Fruit fly (Drosophila melanogaster) whole organism, embryonic: ENCODE results near the gene Eig71Ea.

ENCODE experiments used
- Atf3 ChIP-seq: fragments of 200-800 bp; sonication (Bioruptor generic); optimal IDR thresholded peaks from 3 replicates; lab custom pipeline; 2016; ENCODE audit warnings: missing biosample characterization, missing genetic modification characterization
- Atf6 ChIP-seq: fragments of 200-800 bp; sonication (Bioruptor generic); IDR thresholded peaks from 2 replicates; pipeline ENCODE4 v1.3.6; 2022; ENCODE audit warnings: missing biosample characterization, missing genetic modification characterization
- Bteb2 ChIP-seq: fragments of 200-800 bp; sonication (Bioruptor generic); optimal IDR thresholded peaks from 2 replicates; lab custom pipeline; 2016; ENCODE audit warnings: missing biosample characterization, missing genetic modification characterization
- CG12299 ChIP-seq: fragments of 200-800 bp; sonication (Bioruptor generic); optimal IDR thresholded peaks from 2 replicates; lab custom pipeline; 2018; ENCODE audit warnings: missing biosample characterization, mild to moderate bottlenecking, missing genetic modification characterization
- CG13287 ChIP-seq: fragments of 200-800 bp; sonication (Bioruptor generic); IDR thresholded peaks from 2 replicates; pipeline ENCODE4 v1.3.6; 2022; ENCODE audit warnings: missing biosample characterization, missing genetic modification characterization; ENCODE audit not compliant: partially characterized antibody
- CG13296 ChIP-seq: fragments of 200-800 bp; sonication (Bioruptor generic); optimal IDR thresholded peaks from 3 replicates; lab custom pipeline; 2018; ENCODE audit warnings: missing biosample characterization, mild to moderate bottlenecking, missing genetic modification characterization
- CG14014 ChIP-seq: fragments of 200-800 bp; sonication (Bioruptor generic); IDR thresholded peaks from 2 replicates; pipeline ENCODE4 v1.3.6; 2022; ENCODE audit warnings: missing biosample characterization, missing genetic modification characterization
- CG2202 ChIP-seq: fragments of 200-800 bp; sonication (Bioruptor generic); optimal IDR thresholded peaks from 2 replicates; lab custom pipeline; 2018; ENCODE audit warnings: missing biosample characterization, mild to moderate bottlenecking, missing genetic modification characterization
- CG2678 ChIP-seq: fragments of 200-800 bp; sonication (Bioruptor generic); optimal IDR thresholded peaks from 3 replicates; lab custom pipeline; 2019; ENCODE audit warnings: missing biosample characterization, mild to moderate bottlenecking, missing genetic modification characterization, moderate library complexity
- CG31388 ChIP-seq: fragments of 200-800 bp; sonication (Bioruptor generic); optimal IDR thresholded peaks from 2 replicates; lab custom pipeline; 2016; ENCODE audit warnings: missing biosample characterization, missing genetic modification characterization
- CG4360 ChIP-seq: fragments of 200-800 bp; sonication (Bioruptor generic); IDR thresholded peaks from 2 replicates; pipeline ENCODE4 v1.3.6; 2022; ENCODE audit warnings: missing biosample characterization, missing genetic modification characterization
- CG6854 ChIP-seq: fragments of 200-800 bp; sonication (Bioruptor generic); optimal IDR thresholded peaks from 3 replicates; lab custom pipeline; 2017; ENCODE audit warnings: missing biosample characterization, mild to moderate bottlenecking, missing genetic modification characterization
- CG7745 ChIP-seq: fragments of 200-800 bp; sonication (Bioruptor generic); optimal IDR thresholded peaks from 2 replicates; lab custom pipeline; 2018; ENCODE audit warnings: missing biosample characterization, mild to moderate bottlenecking, missing genetic modification characterization, moderate library complexity
- CG8388 ChIP-seq: fragments of 200-800 bp; sonication (Bioruptor generic); optimal IDR thresholded peaks from 2 replicates; lab custom pipeline; 2019; ENCODE audit warnings: missing biosample characterization, mild to moderate bottlenecking, missing genetic modification characterization, moderate library complexity
- CG8765 ChIP-seq: fragments of 200-800 bp; sonication (Bioruptor generic); IDR thresholded peaks from 2 replicates; pipeline ENCODE4 v1.3.6; 2022; ENCODE audit warnings: missing biosample characterization, missing genetic modification characterization
- CG8924 ChIP-seq: fragments of 200-800 bp; optimal IDR thresholded peaks from 3 replicates; lab custom pipeline; 2019; ENCODE audit warnings: missing biosample characterization, mild to moderate bottlenecking, missing genetic modification characterization, moderate library complexity
- CG9727 ChIP-seq: fragments of 200-800 bp; sonication (Bioruptor generic); optimal IDR thresholded peaks from 3 replicates; lab custom pipeline; 2017; ENCODE audit warnings: missing biosample characterization, mild to moderate bottlenecking, missing genetic modification characterization
- CG9797 ChIP-seq: fragments of 200-800 bp; sonication (Bioruptor generic); optimal IDR thresholded peaks from 3 replicates; lab custom pipeline; 2018; ENCODE audit warnings: missing biosample characterization, mild to moderate bottlenecking, missing genetic modification characterization
- Drgx ChIP-seq: fragments of 200-800 bp; sonication (Bioruptor generic); IDR thresholded peaks from 2 replicates; pipeline ENCODE4 v1.3.6; 2022; ENCODE audit warnings: missing biosample characterization, missing genetic modification characterization
- Fer2 ChIP-seq: fragments of 200-800 bp; sonication (Bioruptor generic); optimal IDR thresholded peaks from 2 replicates; lab custom pipeline; 2018; ENCODE audit warnings: missing biosample characterization, mild to moderate bottlenecking, missing genetic modification characterization, moderate library complexity
- HHEX ChIP-seq: fragments of 200-800 bp; sonication (Bioruptor generic); optimal IDR thresholded peaks from 3 replicates; lab custom pipeline; 2017; ENCODE audit warnings: missing biosample characterization, mild to moderate bottlenecking, missing genetic modification characterization, missing genetic modification reagents
- Hr78 ChIP-seq, 2 experiments: fragments of 200-800 bp in 1 of 2; fragments of >200 bp in 1 of 2; sonication (Bioruptor generic) in 1 of 2; optimal IDR thresholded peaks; 2 replicates each; lab custom pipeline; 2017 to 2019; ENCODE audit warnings: missing biosample characterization in 2 of 2, missing genetic modification characterization in 2 of 2, mild to moderate bottlenecking in 1 of 2, moderate library complexity in 1 of 2
- Hsf ChIP-seq: fragments of 200-800 bp; sonication (Bioruptor generic); optimal IDR thresholded peaks from 3 replicates; lab custom pipeline; 2016; ENCODE audit warnings: missing biosample characterization, missing genetic modification characterization
- Mad ChIP-seq: fragments of 200-800 bp; sonication (Bioruptor generic); optimal IDR thresholded peaks from 2 replicates; lab custom pipeline; 2016; ENCODE audit warnings: missing biosample characterization, missing genetic modification characterization
- Optix ChIP-seq: fragments of 200-800 bp; sonication (Bioruptor generic); IDR thresholded peaks from 3 replicates; pipeline ENCODE4 v1.3.6; 2022; ENCODE audit warnings: missing biosample characterization, missing genetic modification characterization
- Ptx1 ChIP-seq: fragments of 200-800 bp; sonication (Bioruptor generic); IDR thresholded peaks from 2 replicates; pipeline ENCODE4 v1.3.6; 2022; ENCODE audit warnings: missing biosample characterization, missing genetic modification characterization
- Taf1 ChIP-seq: fragments of 200-800 bp; sonication (Bioruptor generic); IDR thresholded peaks from 2 replicates; pipeline ENCODE4 v1.3.6; 2022; ENCODE audit warnings: missing biosample characterization, missing genetic modification characterization
- Usf ChIP-seq: fragments of 200-800 bp; sonication (Bioruptor generic); optimal IDR thresholded peaks from 2 replicates; lab custom pipeline; 2017; ENCODE audit warnings: missing genotype, missing biosample characterization, missing genetic modification characterization
- bab2 ChIP-seq: fragments of 200-800 bp; sonication (Bioruptor generic); optimal IDR thresholded peaks from 2 replicates; lab custom pipeline; 2016; ENCODE audit warnings: missing biosample characterization, missing genetic modification characterization
- cad ChIP-seq: fragments of >200 bp; optimal IDR thresholded peaks from 2 replicates; lab custom pipeline; 2017; ENCODE audit warnings: missing biosample characterization, missing genetic modification characterization
- chinmo ChIP-seq: fragments of 200-800 bp; sonication (Bioruptor generic); IDR thresholded peaks from 4 replicates; pipeline ENCODE4 v1.3.6; 2022; ENCODE audit warnings: missing biosample characterization, missing genetic modification characterization; ENCODE audit not compliant: partially characterized antibody
- chn ChIP-seq: fragments of 200-800 bp; sonication (Bioruptor generic); optimal IDR thresholded peaks from 2 replicates; lab custom pipeline; 2016; ENCODE audit warnings: missing biosample characterization, missing genetic modification characterization
- croc ChIP-seq: fragments of 200-800 bp; sonication (Bioruptor generic); conservative IDR thresholded peaks from 3 replicates; pipeline ENCODE4 v1.3.6; 2022; ENCODE audit warnings: missing biosample characterization, missing genetic modification characterization
- crol ChIP-seq: fragments of 200-800 bp; sonication (Bioruptor generic); IDR thresholded peaks from 2 replicates; pipeline ENCODE4 v1.3.6; 2022; ENCODE audit warnings: missing biosample characterization, missing genetic modification characterization
- dpn ChIP-seq, 2 experiments: fragments of 200-800 bp; sonication (Bioruptor generic); optimal IDR thresholded peaks; 3 replicates each; lab custom pipeline; 2016; ENCODE audit warnings: missing biosample characterization in 2 of 2, missing genetic modification characterization in 2 of 2
- ems ChIP-seq: fragments of 200-800 bp; sonication (Bioruptor generic); optimal IDR thresholded peaks from 3 replicates; lab custom pipeline; 2016; ENCODE audit warnings: missing biosample characterization, missing genetic modification characterization
- fd64A ChIP-seq: fragments of 200-800 bp; sonication (Bioruptor generic); optimal IDR thresholded peaks from 3 replicates; lab custom pipeline; 2018; ENCODE audit warnings: missing biosample characterization, mild to moderate bottlenecking, missing genetic modification characterization
- gem ChIP-seq: fragments of 200-800 bp; sonication (Bioruptor generic); optimal IDR thresholded peaks from 2 replicates; lab custom pipeline; 2019; ENCODE audit warnings: missing biosample characterization, mild to moderate bottlenecking, missing genetic modification characterization, moderate library complexity
- knrl ChIP-seq: fragments of 200-800 bp; sonication (Bioruptor generic); IDR thresholded peaks from 3 replicates; pipeline ENCODE4 v1.3.6; 2022; ENCODE audit warnings: missing biosample characterization, missing genetic modification characterization; ENCODE audit not compliant: partially characterized antibody
- luna ChIP-seq: fragments of 200-800 bp; sonication (Bioruptor generic); optimal IDR thresholded peaks from 2 replicates; lab custom pipeline; 2016; ENCODE audit warnings: missing biosample characterization, missing genetic modification characterization
- nerfin-1 ChIP-seq: fragments of 200-800 bp; sonication (Bioruptor generic); optimal IDR thresholded peaks from 3 replicates; lab custom pipeline; 2019; ENCODE audit warnings: missing biosample characterization, mild to moderate bottlenecking, missing genetic modification characterization, moderate library complexity
- pfk ChIP-seq: fragments of 200-800 bp; sonication (Bioruptor generic); optimal IDR thresholded peaks from 2 replicates; lab custom pipeline; 2018; ENCODE audit warnings: missing biosample characterization, mild to moderate bottlenecking, missing genetic modification characterization, moderate library complexity
- psq ChIP-seq: fragments of 200-800 bp; sonication (Bioruptor generic); optimal IDR thresholded peaks from 2 replicates; lab custom pipeline; 2017; ENCODE audit warnings: missing biosample characterization, missing genetic modification characterization
- pum ChIP-seq: fragments of 200-800 bp; sonication (Bioruptor generic); optimal IDR thresholded peaks from 2 replicates; lab custom pipeline; 2016; ENCODE audit warnings: missing biosample characterization, missing genetic modification characterization
- schlank ChIP-seq: fragments of 200-800 bp; sonication (Bioruptor generic); optimal IDR thresholded peaks from 2 replicates; lab custom pipeline; 2018; ENCODE audit warnings: missing biosample characterization, mild to moderate bottlenecking, missing genetic modification characterization
- slbo ChIP-seq: fragments of 200-800 bp; sonication (Bioruptor generic); IDR thresholded peaks from 2 replicates; pipeline ENCODE4 v1.3.6; 2022; ENCODE audit warnings: missing biosample characterization, missing genetic modification characterization
- stc ChIP-seq: fragments of 200-800 bp; sonication (Bioruptor generic); IDR thresholded peaks from 2 replicates; pipeline ENCODE4 v1.3.6; 2022; ENCODE audit warnings: missing biosample characterization, missing genetic modification characterization
- tap ChIP-seq: fragments of 200-800 bp; optimal IDR thresholded peaks from 3 replicates; lab custom pipeline; 2019; ENCODE audit warnings: missing biosample characterization, mild to moderate bottlenecking, missing genetic modification characterization, moderate library complexity
- toy ChIP-seq: fragments of 200-800 bp; sonication (Bioruptor generic); IDR thresholded peaks from 2 replicates; pipeline ENCODE4 v1.3.6; 2022; ENCODE audit warnings: missing biosample characterization, missing genetic modification characterization

Gene Eig71Ea

DNA sequence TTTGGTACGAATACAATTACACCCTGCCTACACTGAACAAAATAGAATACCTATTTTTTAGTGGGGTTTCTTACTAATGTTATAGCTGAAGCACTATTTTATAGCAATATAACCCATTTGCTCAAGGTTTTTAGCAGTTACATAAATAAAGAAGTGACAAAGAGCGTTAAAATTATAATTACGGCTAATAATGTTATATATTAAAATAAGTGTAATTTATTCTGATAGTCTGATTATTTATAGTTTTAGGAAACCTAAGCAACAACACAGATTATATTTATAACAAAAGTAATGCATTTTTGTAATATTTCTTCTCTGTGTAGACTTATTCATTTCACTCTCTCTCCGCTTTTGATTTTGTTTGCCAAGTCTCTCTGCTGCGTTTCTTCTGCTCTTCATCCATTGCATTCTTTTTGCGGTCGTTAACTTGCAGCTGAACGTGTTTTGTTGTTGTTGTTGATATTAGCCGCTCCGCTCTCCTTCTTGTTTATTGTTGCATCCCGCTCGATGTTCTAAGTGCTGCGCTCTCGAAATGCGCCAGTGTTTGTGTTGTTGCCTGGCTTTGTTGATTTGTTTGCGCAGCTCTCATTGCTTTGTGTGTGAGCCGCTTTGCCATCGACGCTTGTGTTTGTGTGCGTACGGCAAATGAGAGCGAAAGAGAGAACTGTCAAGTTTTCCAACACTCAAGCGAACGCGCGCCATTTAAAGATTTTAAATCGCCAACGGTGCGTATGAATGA, 23.6 kb downstream of the Eig71Ea start (continued):
- TF ChIP-seq tap (tag; lab: Kevin White, UChicago), result peak; percentile 84
- TF ChIP-seq luna (GFP tag; lab: Kevin White, UChicago), result no peak
- peak; percentile 87 for TF ChIP-seq stc (GFP tag; lab: Robert Waterston, UW)
- peak; percentile 70 for TF ChIP-seq CG2202
- no peak for TF ChIP-seq pfk (GFP tag; lab: Kevin White, UChicago)
- peak; percentile 72 for TF ChIP-seq Fer2 (tag; lab: Kevin White, UChicago)
- peak; percentile 45; the same call in 1 of the 2 replicates for TF ChIP-seq CG4360 (GFP tag; lab: Robert Waterston, UW)
- TF ChIP-seq CG9727 (GFP tag; lab: Kevin White, UChicago), result peak; percentile 92
- peak; percentile 11 for TF ChIP-seq CG9797
- TF ChIP-seq pum (GFP tag; lab: Kevin White, UChicago), result peak; percentile 2
- peak; percentile 31; the same call in 1 of the 2 replicates for TF ChIP-seq Taf1 (GFP tag; lab: Robert Waterston, UW)
- TF ChIP-seq CG7745 (tag; lab: Kevin White, UChicago), result no peak
- TF ChIP-seq Atf6 (GFP tag; lab: Robert Waterston, UW), result peak; percentile 85
- TF ChIP-seq Optix (GFP tag; lab: Robert Waterston, UW), result no peak
- peak; percentile 86 for TF ChIP-seq HHEX (GFP tag; lab: Kevin White, UChicago)
- peak; percentile 87 for TF ChIP-seq slbo (GFP tag; lab: Robert Waterston, UW)
- peak in 1 of 2 experiments; percentile 84 for TF ChIP-seq Hr78 (GFP tag; optimal IDR thresholded peaks at IDR 0.05; lab: Kevin White, UChicago)
- TF ChIP-seq Bteb2 (GFP tag; lab: Kevin White, UChicago), result peak; percentile 28
- TF ChIP-seq croc, result peak; percentile 84
- no peak for TF ChIP-seq chn (GFP tag; lab: Kevin White, UChicago)
- peak; percentile 80 for TF ChIP-seq fd64A (GFP tag; lab: Kevin White, UChicago)
- peak; percentile 90 for TF ChIP-seq nerfin-1 (tag; lab: Kevin White, UChicago)
- TF ChIP-seq CG31388 (GFP tag; lab: Kevin White, UChicago), result peak; percentile 55
- TF ChIP-seq Usf (GFP tag; lab: Kevin White, UChicago), result peak; percentile 74
- peak; percentile 79 for TF ChIP-seq CG13296 (GFP tag; lab: Kevin White, UChicago)
- TF ChIP-seq psq (GFP tag; lab: Kevin White, UChicago), result peak; percentile 59
- peak; percentile 97 for TF ChIP-seq CG2678 (tag; lab: Kevin White, UChicago)
- peak; percentile 83; the same call in 2 of the 4 replicates for TF ChIP-seq chinmo (GFP tag; lab: Robert Waterston, UW)
- peak; percentile 95 for TF ChIP-seq CG8924 (tag; lab: Kevin White, UChicago)
- TF ChIP-seq bab2 (GFP tag; lab: Kevin White, UChicago), result peak; percentile 34
- TF ChIP-seq gem (tag; lab: Kevin White, UChicago), result peak; percentile 98
- peak; percentile 36 for TF ChIP-seq schlank (tag; lab: Kevin White, UChicago)
- peak; percentile 40 for TF ChIP-seq ems (GFP tag; lab: Kevin White, UChicago)
- TF ChIP-seq cad, result no peak
- TF ChIP-seq Drgx (GFP tag; lab: Robert Waterston, UW), result peak; percentile 90
- TF ChIP-seq CG14014, result peak; percentile 76
- TF ChIP-seq CG12299 (tag; lab: Kevin White, UChicago), result peak; percentile 82
- TF ChIP-seq Atf3 (GFP tag; lab: Kevin White, UChicago), result peak; percentile 13
- TF ChIP-seq toy (GFP tag; lab: Robert Waterston, UW), result peak; percentile 37; the same call in 1 of the 2 replicates
- no peak for TF ChIP-seq knrl (GFP tag; lab: Robert Waterston, UW)
- peak; percentile 57 to 71 for TF ChIP-seq dpn (GFP tag; optimal IDR thresholded peaks at IDR 0.05; lab: Kevin White, UChicago)
- peak; percentile 93 for TF ChIP-seq CG8388 (GFP tag; lab: Kevin White, UChicago)
- peak; percentile 90 for TF ChIP-seq Ptx1
- TF ChIP-seq Hsf, result peak; percentile 69
- TF ChIP-seq Mad (GFP tag; lab: Kevin White, UChicago), result peak; percentile 2
- peak; percentile 34; the same call in 1 of the 2 replicates for TF ChIP-seq CG8765 (GFP tag; lab: Robert Waterston, UW)
- TF ChIP-seq crol, result no peak; the same call in 1 of the 2 replicates
- TF ChIP-seq CG13287 (GFP tag; lab: Robert Waterston, UW), result no peak; the same call in 1 of the 2 replicates
- TF ChIP-seq CG6854, result peak; percentile 81
